Fruit fly (Drosophila melanogaster) whole organism, embryonic: ENCODE results near the gene CG4004.

Experiments
- CG10147 ChIP-seq: fragments of 200-800 bp; sonication (Bioruptor generic); optimal IDR thresholded peaks from 2 replicates; lab custom pipeline; 2019; ENCODE audit warnings: missing biosample characterization, mild to moderate bottlenecking, missing genetic modification characterization, moderate library complexity
- CG10274 ChIP-seq: fragments of 200-800 bp; sonication (Bioruptor generic); optimal IDR thresholded peaks from 3 replicates; lab custom pipeline; 2017; ENCODE audit warnings: missing biosample characterization, mild to moderate bottlenecking, missing genetic modification characterization
- CG10366 ChIP-seq: fragments of 200-800 bp; sonication (Bioruptor generic); IDR thresholded peaks from 2 replicates; pipeline ENCODE4 v1.3.6; 2022; ENCODE audit warnings: missing biosample characterization, missing genetic modification characterization
- CG10431 ChIP-seq: fragments of 200-800 bp; sonication (Bioruptor generic); optimal IDR thresholded peaks from 3 replicates; lab custom pipeline; 2018; ENCODE audit warnings: missing biosample characterization, mild to moderate bottlenecking, missing genetic modification characterization
- CG10959 ChIP-seq: fragments of 200-800 bp; sonication (Bioruptor generic); IDR thresholded peaks from 2 replicates; pipeline ENCODE4 v1.3.6; 2022; ENCODE audit warnings: missing biosample characterization, missing genetic modification characterization
- CG12659 ChIP-seq: fragments of 200-800 bp; sonication (Bioruptor generic); optimal IDR thresholded peaks from 3 replicates; lab custom pipeline; 2017; ENCODE audit warnings: mild to moderate bottlenecking, missing biosample characterization, missing genetic modification reagents, missing genetic modification characterization
- CG13894 ChIP-seq: fragments of 200-800 bp; sonication (Bioruptor generic); optimal IDR thresholded peaks from 3 replicates; lab custom pipeline; 2018; ENCODE audit warnings: missing biosample characterization, mild to moderate bottlenecking, missing genetic modification characterization, moderate library complexity
- CG14050 ChIP-seq: fragments of 200-800 bp; sonication (Bioruptor generic); IDR thresholded peaks from 3 replicates; pipeline ENCODE4 v1.3.6; 2022; ENCODE audit warnings: missing biosample characterization, missing genetic modification characterization
- CG15514 ChIP-seq: fragments of 200-800 bp; sonication (Bioruptor generic); optimal IDR thresholded peaks from 3 replicates; lab custom pipeline; 2017; ENCODE audit warnings: missing biosample characterization, missing genetic modification characterization, mild to moderate bottlenecking, moderate library complexity, missing genetic modification reagents
- CG15601 ChIP-seq: fragments of 200-800 bp; sonication (Bioruptor generic); optimal IDR thresholded peaks from 3 replicates; lab custom pipeline; 2019; ENCODE audit warnings: missing biosample characterization, mild to moderate bottlenecking, missing genetic modification characterization, moderate library complexity
- CG16863 ChIP-seq: fragments of 200-800 bp; sonication (Bioruptor generic); optimal IDR thresholded peaks from 3 replicates; lab custom pipeline; 2016; ENCODE audit warnings: missing biosample characterization, missing genetic modification characterization
- CG2120 ChIP-seq: fragments of 200-800 bp; sonication (Bioruptor generic); optimal IDR thresholded peaks from 3 replicates; lab custom pipeline; 2016; ENCODE audit warnings: missing biosample characterization, missing genetic modification characterization
- CG34224 ChIP-seq: fragments of 200-800 bp; sonication (Bioruptor generic); IDR thresholded peaks from 3 replicates; pipeline ENCODE4 v1.3.6; 2022; ENCODE audit warnings: missing biosample characterization, missing genetic modification characterization; ENCODE audit not compliant: partially characterized antibody
- CG3838 ChIP-seq: fragments of 200-800 bp; sonication (Bioruptor generic); optimal IDR thresholded peaks from 3 replicates; lab custom pipeline; 2016; ENCODE audit warnings: missing biosample characterization, missing genetic modification characterization
- CG4424 ChIP-seq: fragments of 200-800 bp; sonication (Bioruptor generic); optimal IDR thresholded peaks from 3 replicates; lab custom pipeline; 2016; ENCODE audit warnings: missing biosample characterization, missing genetic modification characterization
- CG4820 ChIP-seq: fragments of 200-800 bp; sonication (Bioruptor generic); optimal IDR thresholded peaks from 3 replicates; lab custom pipeline; 2016; ENCODE audit warnings: missing biosample characterization, missing genetic modification characterization
- CG7963 ChIP-seq: fragments of 200-800 bp; sonication (Bioruptor generic); IDR thresholded peaks from 3 replicates; pipeline ENCODE4 v1.3.6; 2022; ENCODE audit warnings: missing biosample characterization, missing genetic modification characterization; ENCODE audit not compliant: partially characterized antibody
- CG9817 ChIP-seq: fragments of 200-800 bp; sonication (Bioruptor generic); optimal IDR thresholded peaks from 2 replicates; lab custom pipeline; 2018; ENCODE audit warnings: missing biosample characterization, mild to moderate bottlenecking, missing genetic modification characterization, moderate library complexity
- D ChIP-seq, 2 experiments: fragments of 200-800 bp in 1 of 2; fragments of >200 bp in 1 of 2; sonication (Bioruptor generic) in 1 of 2; optimal IDR thresholded peaks; 2 replicates in 1 of 2; 3 replicates in 1 of 2; lab custom pipeline; 2017; ENCODE audit warnings: mild to moderate bottlenecking in 1 of 2, missing biosample characterization in 1 of 2, missing genetic modification characterization in 1 of 2, missing genetic modification reagents in 1 of 2
- Fer3 ChIP-seq: fragments of 200-800 bp; sonication (Bioruptor generic); optimal IDR thresholded peaks from 2 replicates; lab custom pipeline; 2018; ENCODE audit warnings: missing biosample characterization, mild to moderate bottlenecking, missing genetic modification characterization, moderate library complexity
- Gug ChIP-seq: fragments of 200-800 bp; sonication (Bioruptor generic); IDR thresholded peaks from 4 replicates; pipeline ENCODE4 v1.3.6; 2022; ENCODE audit warnings: missing biosample characterization, missing genetic modification characterization
- Hey ChIP-seq: fragments of 200-800 bp; sonication (Bioruptor generic); optimal IDR thresholded peaks from 3 replicates; lab custom pipeline; 2018; ENCODE audit warnings: missing biosample characterization, mild to moderate bottlenecking, missing genetic modification characterization
- Hr51 ChIP-seq, 2 experiments: fragments of 200-800 bp; sonication (Bioruptor generic); optimal IDR thresholded peaks; 2 replicates in 1 of 2; 3 replicates in 1 of 2; lab custom pipeline; 2016 to 2018; ENCODE audit warnings: missing biosample characterization in 2 of 2, missing genetic modification characterization in 2 of 2, mild to moderate bottlenecking in 1 of 2, moderate library complexity in 1 of 2
- Jarid2 ChIP-seq: fragments of 200-800 bp; sonication (Bioruptor generic); optimal IDR thresholded peaks from 3 replicates; lab custom pipeline; 2017; ENCODE audit warnings: mild to moderate bottlenecking, missing biosample characterization, missing genetic modification reagents, missing genetic modification characterization
- MTF-1 ChIP-seq: fragments of 200-800 bp; sonication (Bioruptor generic); optimal IDR thresholded peaks from 2 replicates; lab custom pipeline; 2018; ENCODE audit warnings: missing biosample characterization, mild to moderate bottlenecking, missing genetic modification characterization, borderline replicate concordance
- Myb ChIP-seq: fragments of 200-800 bp; sonication (Bioruptor generic); optimal IDR thresholded peaks from 2 replicates; lab custom pipeline; 2016; ENCODE audit warnings: missing biosample characterization, missing genetic modification characterization
- Oli ChIP-seq: fragments of 200-800 bp; sonication (Bioruptor generic); optimal IDR thresholded peaks from 2 replicates; lab custom pipeline; 2018; ENCODE audit warnings: missing biosample characterization, mild to moderate bottlenecking, missing genetic modification characterization, moderate library complexity
- Opbp ChIP-seq: fragments of 200-800 bp; sonication (Bioruptor generic); IDR thresholded peaks from 3 replicates; pipeline ENCODE4 v1.3.6; 2022; ENCODE audit warnings: missing biosample characterization, missing genetic modification characterization; ENCODE audit not compliant: partially characterized antibody
- Stat92E ChIP-seq, 3 experiments: fragments of >200 bp in 2 of 3; fragments of 200-800 bp in 1 of 3; sonication (Bioruptor generic) in 1 of 3; optimal IDR thresholded peaks; 2 replicates each; lab custom pipeline; 2017 to 2019; ENCODE audit warnings: missing biosample characterization in 3 of 3, missing genetic modification characterization in 3 of 3, mild to moderate bottlenecking in 1 of 3, moderate library complexity in 1 of 3
- bcd ChIP-seq: fragments of 200-800 bp; sonication (Bioruptor generic); optimal IDR thresholded peaks from 2 replicates; lab custom pipeline; 2017; ENCODE audit warnings: missing biosample characterization, mild to moderate bottlenecking, missing genetic modification characterization
- chif ChIP-seq, 2 experiments: fragments of 200-800 bp; sonication (Bioruptor generic); optimal IDR thresholded peaks; 3 replicates each; lab custom pipeline; 2016; ENCODE audit warnings: missing biosample characterization in 2 of 2, missing genetic modification characterization in 2 of 2
- crc ChIP-seq: fragments of 200-800 bp; sonication (Bioruptor generic); optimal IDR thresholded peaks from 2 replicates; lab custom pipeline; 2016; ENCODE audit warnings: missing biosample characterization, missing genetic modification characterization
- en ChIP-seq: fragments of 200-800 bp; sonication (Bioruptor generic); optimal IDR thresholded peaks from 2 replicates; lab custom pipeline; 2016; ENCODE audit warnings: missing biosample characterization, missing genetic modification characterization
- grn ChIP-seq: fragments of 200-800 bp; sonication (Bioruptor generic); optimal IDR thresholded peaks from 3 replicates; lab custom pipeline; 2017; ENCODE audit warnings: missing biosample characterization, missing genetic modification characterization
- h ChIP-seq: fragments of >200 bp; optimal IDR thresholded peaks from 2 replicates; lab custom pipeline; 2017
- lmd ChIP-seq: fragments of 200-800 bp; sonication (Bioruptor generic); IDR thresholded peaks from 2 replicates; pipeline ENCODE4 v1.3.6; 2022; ENCODE audit warnings: missing biosample characterization, missing genetic modification characterization
- mam ChIP-seq: fragments of 200-800 bp; sonication (Bioruptor generic); optimal IDR thresholded peaks from 3 replicates; lab custom pipeline; 2016; ENCODE audit warnings: missing biosample characterization, missing genetic modification characterization
- org-1 ChIP-seq: fragments of 200-800 bp; sonication (Bioruptor generic); optimal IDR thresholded peaks from 2 replicates; lab custom pipeline; 2017; ENCODE audit warnings: missing biosample characterization, missing genetic modification characterization
- psq ChIP-seq: fragments of 200-800 bp; sonication (Bioruptor generic); optimal IDR thresholded peaks from 2 replicates; lab custom pipeline; 2017; ENCODE audit warnings: missing biosample characterization, missing genetic modification characterization
- pum ChIP-seq: fragments of 200-800 bp; sonication (Bioruptor generic); optimal IDR thresholded peaks from 2 replicates; lab custom pipeline; 2016; ENCODE audit warnings: missing biosample characterization, missing genetic modification characterization
- repo ChIP-seq: fragments of 200-800 bp; sonication (Bioruptor generic); optimal IDR thresholded peaks from 2 replicates; lab custom pipeline; 2016; ENCODE audit warnings: missing biosample characterization, missing genetic modification characterization
- ro ChIP-seq: fragments of 200-800 bp; sonication (Bioruptor generic); IDR thresholded peaks from 2 replicates; pipeline ENCODE4 v1.3.6; 2022; ENCODE audit warnings: missing biosample characterization, missing genetic modification characterization
- row ChIP-seq: fragments of 200-800 bp; sonication (Bioruptor generic); IDR thresholded peaks from 3 replicates; pipeline ENCODE4 v1.3.6; 2022; ENCODE audit warnings: missing biosample characterization, missing genetic modification characterization
- schlank ChIP-seq: fragments of 200-800 bp; sonication (Bioruptor generic); optimal IDR thresholded peaks from 2 replicates; lab custom pipeline; 2018; ENCODE audit warnings: missing biosample characterization, mild to moderate bottlenecking, missing genetic modification characterization
- slbo ChIP-seq: fragments of 200-800 bp; sonication (Bioruptor generic); IDR thresholded peaks from 2 replicates; pipeline ENCODE4 v1.3.6; 2022; ENCODE audit warnings: missing biosample characterization, missing genetic modification characterization
- trem ChIP-seq: fragments of 200-800 bp; optimal IDR thresholded peaks from 3 replicates; lab custom pipeline; 2019; ENCODE audit warnings: missing biosample characterization, mild to moderate bottlenecking, missing genetic modification characterization, moderate library complexity
- unc-4 ChIP-seq: fragments of 200-800 bp; sonication (Bioruptor generic); IDR thresholded peaks from 2 replicates; pipeline ENCODE4 v1.3.6; 2022; ENCODE audit warnings: missing biosample characterization, missing genetic modification characterization; ENCODE audit not compliant: partially characterized antibody
- wdn ChIP-seq: fragments of 200-800 bp; sonication (Bioruptor generic); IDR thresholded peaks from 2 replicates; pipeline ENCODE4 v1.3.6; 2022; ENCODE audit warnings: missing biosample characterization, missing genetic modification characterization

Gene CG4004

DNA sequence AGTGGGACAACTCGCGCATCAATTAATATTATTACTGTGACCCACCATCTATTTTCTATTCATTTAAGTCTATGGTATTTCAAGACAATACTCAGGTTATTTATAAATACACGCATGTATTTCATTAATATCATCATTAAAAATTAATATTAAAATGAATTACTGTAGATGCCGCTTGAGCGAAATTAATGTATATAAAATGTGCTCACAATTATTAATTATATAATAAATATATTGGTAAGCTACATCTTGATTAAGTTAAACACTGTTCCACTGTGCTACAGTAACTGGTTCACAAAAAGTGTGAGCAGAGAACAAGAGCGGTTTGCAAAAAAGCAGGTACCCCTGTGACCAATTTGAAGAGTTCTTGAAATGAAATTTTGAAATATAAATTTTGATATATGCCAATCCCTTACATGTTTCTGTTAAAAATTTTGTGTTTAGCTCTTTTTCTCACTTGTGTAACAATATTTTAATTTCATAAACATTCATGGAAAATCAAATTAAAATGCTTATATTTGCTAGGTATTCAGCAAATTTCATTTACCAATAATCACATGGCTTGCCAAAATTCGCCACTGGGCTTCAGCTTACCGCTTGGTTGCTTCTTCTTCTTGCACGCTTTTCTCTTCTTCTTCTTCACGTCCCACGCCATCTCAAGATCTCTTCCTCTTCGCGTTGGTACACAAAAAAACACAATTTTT lies 7.1 kb downstream of the CG4004 start (continued):
- TF ChIP-seq unc-4 (GFP tag; lab: Robert Waterston, UW) (0 out of 2 replicates have a peak, but pooled peaks have one; percentile 23), CG10147 (GFP tag; lab: Kevin White, UChicago) (peak; percentile 100), CG4424 (peak; percentile 100), CG10274 (GFP tag; lab: Kevin White, UChicago) (peak; percentile 97), Hey (tag; lab: Kevin White, UChicago) (peak; percentile 98), Oli (tag; lab: Kevin White, UChicago) (peak; percentile 100), Myb (peak; percentile 97), CG10959 (GFP tag; lab: Robert Waterston, UW) (peak; percentile 98), row (GFP tag; lab: Robert Waterston, UW) (peak; percentile 99), CG10366 (GFP tag; lab: Robert Waterston, UW) (peak; percentile 99), CG7963 (peak; percentile 62; the same call in 2 of the 3 replicates), chif (GFP tag; optimal IDR thresholded peaks at IDR 0.05; lab: Kevin White, UChicago) (peak; percentile 100), org-1 (GFP tag; lab: Kevin White, UChicago) (peak; percentile 100), CG34224 (GFP tag; lab: Robert Waterston, UW) (no peak), CG15601 (peak; percentile 98), CG15514 (GFP tag; lab: Kevin White, UChicago) (peak; percentile 97), crc (peak; percentile 99), psq (GFP tag; lab: Kevin White, UChicago) (peak; percentile 95), en (GFP tag; lab: Kevin White, UChicago) (peak; percentile 99), Fer3 (peak; percentile 100), CG3838 (GFP tag; lab: Kevin White, UChicago) (peak; percentile 99), h (no peak), CG2120 (GFP tag; lab: Kevin White, UChicago) (peak; percentile 100), CG9817 (tag; lab: Kevin White, UChicago) (peak; percentile 100), schlank (peak; percentile 100), repo (GFP tag; lab: Kevin White, UChicago) (peak; percentile 100), Gug (GFP tag; lab: Robert Waterston, UW) (peak; percentile 99), CG4820 (peak; percentile 99), CG16863 (GFP tag; lab: Kevin White, UChicago) (peak; percentile 100), CG13894 (tag; lab: Kevin White, UChicago) (peak; percentile 100), bcd (GFP tag; lab: Kevin White, UChicago) (peak; percentile 100), Stat92E (GFP tag; optimal IDR thresholded peaks at IDR 0.05; lab: Kevin White, UChicago) (peak in 2 of 3 experiments; percentile 52 to 98), wdn (GFP tag; lab: Robert Waterston, UW) (peak; percentile 100), CG10431 (GFP tag; lab: Kevin White, UChicago) (peak; percentile 98), D (optimal IDR thresholded peaks at IDR 0.05; lab: Kevin White, UChicago) (no peak), D (GFP tag; optimal IDR thresholded peaks at IDR 0.05; lab: Kevin White, UChicago) (peak; percentile 100), Hr51 (GFP tag; optimal IDR thresholded peaks at IDR 0.05; lab: Kevin White, UChicago) (peak; percentile 99 to 100), MTF-1 (GFP tag; lab: Kevin White, UChicago) (peak; percentile 97), lmd (GFP tag; lab: Robert Waterston, UW) (peak; percentile 100), ro (GFP tag; lab: Robert Waterston, UW) (peak; percentile 99), grn (peak; percentile 89), CG14050 (GFP tag; lab: Robert Waterston, UW) (peak; percentile 100), mam (GFP tag; lab: Kevin White, UChicago) (peak; percentile 100), Opbp (no peak), trem (tag; lab: Kevin White, UChicago) (peak; percentile 97), slbo (GFP tag; lab: Robert Waterston, UW) (peak; percentile 100), CG12659 (GFP tag; lab: Kevin White, UChicago) (peak; percentile 100), Jarid2 (GFP tag; lab: Kevin White, UChicago) (peak; percentile 99), pum (GFP tag; lab: Kevin White, UChicago) (peak; percentile 99)
